Worm (Caenorhabditis elegans) whole organism, L3 larva: ENCODE data around the gene F10A3.12.

Source experiments
- R02D3.7 ChIP-seq: fragments of 150-350 bp; optimal IDR thresholded peaks from 2 replicates; lab custom pipeline; 2014; ENCODE audit warnings: missing biosample characterization, missing genetic modification characterization
- aly-2 ChIP-seq: fragments of 150-350 bp; optimal IDR thresholded peaks from 2 replicates; lab custom pipeline; 2014; ENCODE audit warnings: missing biosample characterization, missing genetic modification characterization
- ama-1 ChIP-seq: fragments of 150-350 bp; optimal IDR thresholded peaks from 2 replicates; lab custom pipeline; 2018
- ceh-28 ChIP-seq: fragments of 150-350 bp; optimal IDR thresholded peaks from 2 replicates; lab custom pipeline; 2014; ENCODE audit warnings: missing biosample characterization, missing genetic modification reagents, missing genetic modification characterization
- ceh-82 ChIP-seq: fragments of 150-350 bp; optimal IDR thresholded peaks from 2 replicates; lab custom pipeline; 2014; ENCODE audit warnings: missing biosample characterization, missing genetic modification characterization
- ceh-9 ChIP-seq: sonication (generic microtip); optimal IDR thresholded peaks from 2 replicates; lab custom pipeline; 2018; ENCODE audit warnings: missing biosample characterization, missing genetic modification characterization
- daf-12 ChIP-seq: fragments of 150-350 bp; optimal IDR thresholded peaks from 2 replicates; lab custom pipeline; 2014; ENCODE audit warnings: missing biosample characterization, missing genetic modification reagents, missing genetic modification characterization
- egl-27 ChIP-seq: sonication (generic microtip); optimal IDR thresholded peaks from 4 replicates; lab custom pipeline; 2017; ENCODE audit warnings: missing biosample characterization, missing genetic modification reagents, missing genetic modification characterization
- egl-5 ChIP-seq: fragments of 150-350 bp; optimal IDR thresholded peaks from 2 replicates; lab custom pipeline; 2017; ENCODE audit warnings: missing biosample characterization, missing genetic modification reagents, missing genetic modification characterization, inconsistent platforms
- elt-1 ChIP-seq: fragments of 150-350 bp; optimal IDR thresholded peaks from 2 replicates; lab custom pipeline; 2014; ENCODE audit warnings: missing biosample characterization, missing genetic modification characterization
- elt-2 ChIP-seq: sonication (generic microtip); optimal IDR thresholded peaks from 2 replicates; lab custom pipeline; 2016; ENCODE audit warnings: missing genetic modification reagents, mild to moderate bottlenecking, missing genetic modification characterization, missing compliant biosample characterization
- elt-3 ChIP-seq, 3 experiments: fragments of 150-350 bp in 1 of 3; sonication (generic microtip) in 2 of 3; optimal IDR thresholded peaks; 2 replicates in 2 of 3; 4 replicates in 1 of 3; lab custom pipeline; 2014 to 2017; ENCODE audit warnings: missing biosample characterization in 3 of 3, missing genetic modification characterization in 3 of 3
- eor-1 ChIP-seq, 2 experiments: fragments of 150-350 bp; optimal IDR thresholded peaks; 2 replicates each; lab custom pipeline; 2014 to 2018; ENCODE audit warnings: missing biosample characterization in 2 of 2, missing genetic modification characterization in 2 of 2
- fkh-10 ChIP-seq: sonication (generic microtip); optimal IDR thresholded peaks from 2 replicates; lab custom pipeline; 2017; ENCODE audit warnings: missing biosample characterization, missing genetic modification reagents, missing genetic modification characterization
- fkh-2 ChIP-seq: fragments of 150-350 bp; optimal IDR thresholded peaks from 2 replicates; lab custom pipeline; 2014; ENCODE audit warnings: missing biosample characterization, missing genetic modification reagents, missing genetic modification characterization
- hmg-11 ChIP-seq: sonication (generic microtip); optimal IDR thresholded peaks from 2 replicates; lab custom pipeline; 2016; ENCODE audit warnings: missing genetic modification characterization, missing compliant biosample characterization
- lin-15B ChIP-seq: fragments of 150-350 bp; optimal IDR thresholded peaks from 2 replicates; lab custom pipeline; 2014; ENCODE audit warnings: missing biosample characterization, missing genetic modification characterization
- lin-39 ChIP-seq: fragments of 150-350 bp; optimal IDR thresholded peaks from 2 replicates; lab custom pipeline; 2018; ENCODE audit warnings: missing biosample characterization, missing genetic modification reagents, missing genetic modification characterization
- lsy-12 ChIP-seq: sonication (generic microtip); optimal IDR thresholded peaks from 2 replicates; lab custom pipeline; 2016; ENCODE audit warnings: mild to moderate bottlenecking, missing genetic modification characterization, missing compliant biosample characterization
- mdl-1 ChIP-seq: fragments of 150-350 bp; optimal IDR thresholded peaks from 2 replicates; lab custom pipeline; 2014; ENCODE audit warnings: missing biosample characterization, missing genetic modification characterization
- nfya-1 ChIP-seq: sonication (generic microtip); optimal IDR thresholded peaks from 2 replicates; lab custom pipeline; 2017; ENCODE audit warnings: missing genetic modification characterization, mild to moderate bottlenecking, missing compliant biosample characterization, antibody characterized with exemption, moderate library complexity; ENCODE audit not compliant: insufficient read depth
- nhr-23 ChIP-seq: fragments of 150-350 bp; optimal IDR thresholded peaks from 2 replicates; lab custom pipeline; 2014; ENCODE audit warnings: missing biosample characterization, missing genetic modification reagents, missing genetic modification characterization
- nhr-43 ChIP-seq: sonication (generic microtip); optimal IDR thresholded peaks from 2 replicates; lab custom pipeline; 2016; ENCODE audit warnings: mild to moderate bottlenecking, missing genetic modification characterization, missing compliant biosample characterization; ENCODE audit not compliant: poor library complexity, severe bottlenecking
- nhr-67 ChIP-seq: fragments of 150-350 bp; optimal IDR thresholded peaks from 2 replicates; lab custom pipeline; 2014; ENCODE audit warnings: missing biosample characterization, missing genetic modification characterization
- nhr-76 ChIP-seq: fragments of 150-350 bp; sonication (generic microtip); optimal IDR thresholded peaks from 5 replicates; lab custom pipeline; 2014; ENCODE audit warnings: missing biosample characterization, missing genetic modification characterization
- nhr-77 ChIP-seq: fragments of 150-350 bp; optimal IDR thresholded peaks from 2 replicates; lab custom pipeline; 2014; ENCODE audit warnings: missing biosample characterization, missing genetic modification characterization
- pha-4 ChIP-seq: fragments of 150-350 bp; optimal IDR thresholded peaks from 2 replicates; lab custom pipeline; 2014; ENCODE audit warnings: missing biosample characterization, missing genetic modification reagents, missing genetic modification characterization
- pqm-1 ChIP-seq: fragments of 150-350 bp; optimal IDR thresholded peaks from 2 replicates; lab custom pipeline; 2017; ENCODE audit warnings: missing biosample characterization, missing genetic modification characterization, inconsistent platforms
- sea-2 ChIP-seq: fragments of 150-350 bp; sonication (generic microtip); optimal IDR thresholded peaks from 4 replicates; lab custom pipeline; 2014; ENCODE audit warnings: missing biosample characterization, missing genetic modification reagents, missing genetic modification characterization
- snpc-4 ChIP-seq: fragments of 150-350 bp; optimal IDR thresholded peaks from 2 replicates; lab custom pipeline; 2014; ENCODE audit warnings: missing biosample characterization, missing genetic modification characterization
- tbx-2 ChIP-seq: sonication (generic microtip); optimal IDR thresholded peaks from 2 replicates; lab custom pipeline; 2016; ENCODE audit warnings: mild to moderate bottlenecking, missing genetic modification characterization, missing compliant biosample characterization
- unc-39 ChIP-seq: sonication (generic microtip); optimal IDR thresholded peaks from 4 replicates; lab custom pipeline; 2017; ENCODE audit warnings: missing biosample characterization, missing genetic modification characterization
- unc-62 ChIP-seq: fragments of 150-350 bp; sonication (generic microtip); optimal IDR thresholded peaks from 4 replicates; lab custom pipeline; 2014; ENCODE audit warnings: missing biosample characterization, missing genetic modification reagents, missing genetic modification characterization
- zag-1 ChIP-seq: fragments of 150-350 bp; optimal IDR thresholded peaks from 2 replicates; lab custom pipeline; 2014; ENCODE audit warnings: missing biosample characterization, missing genetic modification characterization
- ztf-4 ChIP-seq: fragments of 150-350 bp; optimal IDR thresholded peaks from 2 replicates; lab custom pipeline; 2014; ENCODE audit warnings: missing biosample characterization, missing genetic modification characterization

Gene F10A3.12

DNA sequence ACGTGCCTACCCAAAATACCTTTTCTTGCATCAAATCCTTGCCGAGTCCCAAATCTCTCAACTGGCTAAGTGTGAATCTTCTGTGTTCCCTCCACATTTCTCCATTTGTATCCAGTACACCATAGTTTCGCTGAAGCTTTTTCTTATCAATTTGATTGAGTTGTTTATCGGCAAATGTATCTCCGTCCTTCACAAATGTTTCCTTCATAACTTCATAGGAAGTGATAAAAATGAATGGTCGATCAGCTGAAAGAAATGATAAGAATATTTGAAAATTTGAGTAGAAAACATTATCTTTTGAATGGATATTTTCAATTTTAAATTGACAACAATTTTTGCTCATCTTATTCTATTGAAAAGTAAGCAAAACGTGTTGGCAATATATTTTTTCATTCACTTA lies 11.4 kb downstream of the F10A3.12 start:
- TF ChIP-seq mdl-1 (tag; lab: Kevin White, UChicago) = no peak
- TF ChIP-seq pqm-1 = peak; percentile 35
- peak; percentile 60 for TF ChIP-seq elt-2 (tag; lab: Kevin White, UChicago)

DNA sequence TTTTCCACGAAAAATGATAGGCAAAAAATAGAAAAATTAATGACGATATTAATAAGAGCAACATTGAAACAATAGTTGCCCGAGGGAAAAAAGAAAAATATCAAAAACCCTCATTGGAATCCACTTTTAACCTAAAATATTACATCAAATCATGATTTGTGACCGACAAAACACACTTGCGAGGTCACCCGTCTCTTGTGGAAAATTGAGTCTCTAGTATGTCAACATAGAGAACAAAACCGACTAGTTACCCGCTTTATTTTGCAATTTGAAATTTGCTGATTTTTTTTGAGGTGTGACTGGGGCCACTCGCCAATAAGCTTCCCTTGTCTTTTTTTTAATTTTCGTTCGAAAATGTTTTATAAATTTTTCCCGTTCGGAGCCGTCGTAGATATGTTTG lies 11.9 kb downstream of the F10A3.12 start, which contains the start of gene cyp-33D1:
Gene cyp-33D1, minus strand, starts transcription at position 101 of the 400 bp plus-strand sequence.
- TF ChIP-seq hmg-11 (tag; lab: Kevin White, UChicago) = no peak
- no peak for TF ChIP-seq fkh-2
- no peak for TF ChIP-seq pha-4 (tag; lab: Kevin White, UChicago)
- no peak for TF ChIP-seq unc-62 (GFP tag; lab: Kevin White, UChicago)
- TF ChIP-seq sea-2 (GFP tag; lab: Kevin White, UChicago) = no peak
- TF ChIP-seq R02D3.7 (tag; lab: Kevin White, UChicago) = no peak
- TF ChIP-seq ama-1 (lab: Kevin White, UChicago) = no peak
- TF ChIP-seq tbx-2 (tag; lab: Kevin White, UChicago) = no peak
- TF ChIP-seq nfya-1 (tag; lab: Kevin White, UChicago) = no peak
- no peak for TF ChIP-seq nhr-43
- no peak for TF ChIP-seq unc-39
- TF ChIP-seq eor-1 (tag; optimal IDR thresholded peaks at IDR 0.05; lab: Kevin White, UChicago) = no peak
- TF ChIP-seq daf-12 = no peak
- no peak for TF ChIP-seq nhr-67 (tag; lab: Kevin White, UChicago)
- no peak for TF ChIP-seq lin-15B (tag; lab: Kevin White, UChicago)
- TF ChIP-seq nhr-23 (tag; lab: Kevin White, UChicago) = no peak

DNA sequence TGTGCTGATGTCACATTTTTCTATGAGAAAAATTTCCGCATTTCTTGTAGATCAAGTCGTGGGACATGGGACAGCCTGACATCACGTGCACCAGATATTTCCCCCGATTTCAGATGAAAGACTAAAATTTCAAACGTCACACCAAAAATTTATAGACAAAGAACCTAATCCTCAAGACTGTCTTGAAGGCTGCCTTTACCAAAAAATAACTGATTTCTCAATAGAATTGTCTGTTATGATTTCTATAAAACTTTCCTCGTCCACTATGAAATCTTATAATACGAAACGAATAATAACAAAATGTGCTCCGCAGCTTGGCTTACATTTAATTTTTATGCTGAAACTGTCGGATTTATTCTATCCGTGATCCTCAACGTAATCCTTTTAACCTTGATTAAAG lies 16.5 kb downstream of the F10A3.12 start, which contains the start of gene str-106:
Gene str-106, plus strand, starts transcription at position 301 of the 400 bp plus-strand sequence.
- no peak for TF ChIP-seq R02D3.7 (tag; lab: Kevin White, UChicago)

DNA sequence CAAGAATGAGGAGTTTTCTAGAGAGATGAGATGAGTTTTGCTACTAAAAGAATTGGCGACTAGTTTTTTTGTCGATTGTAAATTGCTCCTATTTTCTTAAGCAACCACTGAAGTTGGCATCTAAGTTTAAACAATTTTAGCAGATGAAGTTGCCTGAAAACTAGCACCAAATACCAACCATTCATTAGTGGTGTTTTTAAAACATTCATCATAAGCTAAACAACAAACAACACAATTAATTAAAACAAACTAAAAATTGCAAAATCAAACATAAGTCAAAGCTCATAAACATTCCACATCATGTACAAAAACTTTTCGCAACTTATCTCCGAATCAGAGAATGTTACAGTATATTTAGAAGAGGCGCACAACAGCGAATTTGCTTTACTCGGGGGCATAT lies 18.3 kb downstream of the F10A3.12 start, which contains the start of gene srz-13:
Gene srz-13, plus strand, starts transcription at position 301 of the 400 bp plus-strand sequence.
- no peak for TF ChIP-seq fkh-2
- no peak for TF ChIP-seq daf-12
- no peak for TF ChIP-seq unc-62 (GFP tag; lab: Kevin White, UChicago)
- no peak for TF ChIP-seq nhr-76 (tag; lab: Kevin White, UChicago)
- TF ChIP-seq pqm-1 = no peak
- TF ChIP-seq ztf-4 = no peak
- no peak for TF ChIP-seq ceh-82 (tag; lab: Kevin White, UChicago)
- no peak for TF ChIP-seq nhr-77
- TF ChIP-seq tbx-2 (tag; lab: Kevin White, UChicago) = no peak
- TF ChIP-seq aly-2 (tag; lab: Kevin White, UChicago) = no peak
- TF ChIP-seq snpc-4 (tag; lab: Kevin White, UChicago) = no peak
- no peak for TF ChIP-seq mdl-1 (tag; lab: Kevin White, UChicago)
- TF ChIP-seq egl-5 = no peak
- no peak for TF ChIP-seq lin-15B (tag; lab: Kevin White, UChicago)
- TF ChIP-seq ama-1 (lab: Kevin White, UChicago) = no peak
- TF ChIP-seq nfya-1 (tag; lab: Kevin White, UChicago) = no peak
- TF ChIP-seq sea-2 (GFP tag; lab: Kevin White, UChicago) = no peak
- TF ChIP-seq eor-1 (tag; optimal IDR thresholded peaks at IDR 0.05; lab: Kevin White, UChicago) = no peak
- no peak for TF ChIP-seq R02D3.7 (tag; lab: Kevin White, UChicago)
- TF ChIP-seq ceh-28 (tag; lab: Kevin White, UChicago) = no peak

DNA sequence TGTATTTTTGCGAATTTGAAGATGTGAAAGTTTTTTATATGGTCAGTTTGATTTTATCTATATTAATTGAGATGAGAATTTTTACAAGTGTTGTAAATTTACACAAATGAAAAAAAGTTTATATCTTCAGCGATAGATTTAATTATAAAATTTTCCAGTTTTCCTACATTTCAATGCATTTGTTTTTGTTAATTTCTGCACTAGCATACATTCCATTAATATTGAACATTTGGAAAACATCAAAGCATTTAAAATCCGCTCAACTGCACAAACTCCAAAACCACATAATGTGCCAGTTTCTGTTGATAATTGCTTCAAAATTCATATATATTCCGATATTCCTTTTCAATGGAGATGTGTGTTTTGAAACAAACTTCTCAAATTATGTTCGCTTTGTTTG lies 19.1 kb downstream of the F10A3.12 start, which contains the start of gene srh-277:
Gene srh-277, plus strand, starts transcription at position 301 of the 400 bp plus-strand sequence.
- no peak for TF ChIP-seq ceh-9
- no peak for TF ChIP-seq fkh-10 (GFP tag; lab: Kevin White, UChicago)
- no peak for TF ChIP-seq zag-1 (tag; lab: Kevin White, UChicago)
- no peak for TF ChIP-seq pqm-1

DNA sequence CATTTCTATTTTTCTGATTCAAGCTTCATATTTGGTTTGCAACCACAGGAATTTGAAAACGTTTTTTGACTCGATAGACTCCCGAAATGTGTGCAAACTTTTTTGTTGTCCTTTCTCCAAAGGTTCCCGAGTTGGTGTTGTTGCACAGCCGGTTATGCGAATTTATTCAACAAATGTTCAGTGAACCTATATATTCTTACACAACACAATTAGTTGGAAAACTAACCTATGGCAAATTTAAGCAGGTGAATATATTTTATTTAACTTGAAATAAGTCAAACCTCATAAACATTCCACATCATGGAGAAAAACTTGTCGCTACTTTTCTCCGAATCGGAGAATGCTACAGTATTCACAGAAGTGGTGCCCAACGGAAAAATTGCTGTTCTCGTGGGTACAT lies 19.5 kb downstream of the F10A3.12 start, which contains the start of gene srz-14:
Gene srz-14, plus strand, starts transcription at position 301 of the 400 bp plus-strand sequence.
- TF ChIP-seq elt-3 (tag; optimal IDR thresholded peaks at IDR 0.05; lab: Kevin White, UChicago) = no peak
- TF ChIP-seq hmg-11 (tag; lab: Kevin White, UChicago) = no peak
- no peak for TF ChIP-seq ceh-9
- no peak for TF ChIP-seq unc-39
- TF ChIP-seq ceh-28 (tag; lab: Kevin White, UChicago) = no peak
- TF ChIP-seq mdl-1 (tag; lab: Kevin White, UChicago) = no peak
- TF ChIP-seq nhr-76 (tag; lab: Kevin White, UChicago) = no peak
- TF ChIP-seq ama-1 (lab: Kevin White, UChicago) = no peak
- TF ChIP-seq egl-5 = no peak
- no peak for TF ChIP-seq nhr-77
- TF ChIP-seq eor-1 (tag; optimal IDR thresholded peaks at IDR 0.05; lab: Kevin White, UChicago) = no peak
- no peak for TF ChIP-seq elt-1 (tag; lab: Kevin White, UChicago)
- TF ChIP-seq fkh-10 (GFP tag; lab: Kevin White, UChicago) = no peak
- no peak for TF ChIP-seq egl-27 (tag; lab: Kevin White, UChicago)
- TF ChIP-seq lin-39 (tag; lab: Kevin White, UChicago) = no peak
- TF ChIP-seq lsy-12 (tag; lab: Kevin White, UChicago) = no peak
- TF ChIP-seq pqm-1 = no peak
